Fruit fly (Drosophila melanogaster) Kc167 (cell line): ENCODE results near the gene CG42512.

ENCODE experiments used
- Myc ChIP-seq: fragments of >200 bp; optimal IDR thresholded peaks from 2 replicates; lab custom pipeline; 2017; ENCODE audit warnings: missing external identifiers
- Sin3A ChIP-seq: fragments of >200 bp; optimal IDR thresholded peaks from 2 replicates; lab custom pipeline; 2018; ENCODE audit warnings: missing external identifiers
- h ChIP-seq: fragments of >200 bp; optimal IDR thresholded peaks from 3 replicates; lab custom pipeline; 2018; ENCODE audit warnings: missing external identifiers
- insv ChIP-seq: fragments of >200 bp; optimal IDR thresholded peaks from 3 replicates; lab custom pipeline; 2018; ENCODE audit warnings: missing external identifiers
- psq ChIP-seq: fragments of >200 bp; optimal IDR thresholded peaks from 2 replicates; lab custom pipeline; 2017; ENCODE audit warnings: missing external identifiers
- ttk ChIP-seq: sonication (Bioruptor generic); optimal IDR thresholded peaks from 2 replicates; lab custom pipeline; 2017; ENCODE audit warnings: missing external identifiers

CG42512 gene

DNA sequence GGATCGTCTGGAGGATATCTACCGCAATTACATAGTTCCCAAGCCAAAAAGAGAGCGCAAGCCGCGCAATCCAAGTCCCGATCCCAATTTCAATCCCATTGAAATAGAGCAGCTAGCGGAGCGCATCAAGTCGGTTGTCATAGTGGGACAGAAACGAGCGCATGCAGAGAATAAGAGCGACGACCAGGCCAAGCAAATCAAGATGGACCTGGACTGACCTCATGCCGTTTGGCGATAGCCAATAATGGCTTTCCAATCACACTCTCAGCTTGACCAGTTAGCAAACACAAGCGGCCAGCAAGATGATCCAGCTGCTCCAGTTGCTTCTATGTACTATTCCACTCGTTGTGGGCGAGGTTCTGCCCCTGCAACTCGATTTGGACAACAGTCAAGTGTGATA, 449 bp downstream of the CG42512 start:
- no peak for TF ChIP-seq Myc (lab: Kevin White, UChicago)
- TF ChIP-seq insv (lab: Kevin White, UChicago): no peak
- no peak for TF ChIP-seq psq
- TF ChIP-seq h (lab: Kevin White, UChicago): no peak

DNA sequence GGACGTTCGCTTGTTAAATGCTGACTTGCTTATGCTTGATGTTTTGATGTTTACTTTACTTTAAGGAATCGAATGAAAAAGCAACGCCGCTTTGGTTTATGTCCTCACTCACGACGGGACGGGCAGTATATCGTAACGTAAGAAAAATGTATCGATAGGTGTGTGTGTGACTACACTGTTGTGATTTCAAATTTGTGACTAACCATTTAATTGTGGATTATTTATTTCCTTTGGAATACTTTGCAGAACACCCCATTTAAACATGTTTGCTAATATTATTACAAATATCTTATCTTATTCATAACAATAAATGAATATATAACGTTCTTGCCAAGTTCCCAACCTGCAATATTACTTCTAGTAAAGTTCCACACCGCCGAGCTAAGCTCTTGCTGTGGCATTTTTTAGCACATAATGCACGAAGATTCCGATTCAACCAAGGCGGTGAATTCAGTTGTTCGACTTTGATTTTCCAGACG, 3.8 kb downstream of the CG42512 start, which contains the start of the genes Nemp and r:
TSS of gene Nemp (minus strand) at position 85 of the 479 bp plus-strand sequence.
TSS of gene r (plus strand) at position 429 of the 479 bp plus-strand sequence.
- TF ChIP-seq Myc (lab: Kevin White, UChicago) (no peak), insv (lab: Kevin White, UChicago) (no peak)

DNA sequence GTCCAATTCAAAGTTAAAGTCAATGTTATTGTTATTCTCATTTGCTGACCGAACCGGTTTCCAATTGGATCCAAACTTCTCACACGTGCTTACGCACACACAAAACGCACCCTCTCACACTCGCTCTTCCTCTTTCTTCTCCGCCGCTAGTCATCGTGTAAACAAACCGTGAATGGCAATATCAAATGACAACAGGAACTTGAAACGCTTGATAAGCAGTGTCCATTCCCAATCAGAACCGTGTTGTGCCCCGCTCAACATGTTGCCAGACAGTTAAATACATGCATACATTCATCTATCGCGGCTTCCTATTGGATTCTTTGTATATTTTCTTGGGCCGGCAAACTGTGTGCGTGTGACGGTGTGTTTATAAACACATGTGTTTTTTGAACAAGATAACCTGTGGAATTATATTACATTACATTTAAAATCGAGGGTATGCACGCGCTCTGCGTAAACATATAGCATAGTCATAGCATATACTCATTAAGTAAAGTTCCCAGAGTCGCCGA, 4.6 kb downstream of the CG42512 start:
- TF ChIP-seq insv (lab: Kevin White, UChicago) (no peak), Myc (lab: Kevin White, UChicago) (no peak), ttk (lab: Kevin White, UChicago) (no peak), h (lab: Kevin White, UChicago) (no peak), psq (no peak), Sin3A (lab: Kevin White, UChicago) (no peak)

DNA sequence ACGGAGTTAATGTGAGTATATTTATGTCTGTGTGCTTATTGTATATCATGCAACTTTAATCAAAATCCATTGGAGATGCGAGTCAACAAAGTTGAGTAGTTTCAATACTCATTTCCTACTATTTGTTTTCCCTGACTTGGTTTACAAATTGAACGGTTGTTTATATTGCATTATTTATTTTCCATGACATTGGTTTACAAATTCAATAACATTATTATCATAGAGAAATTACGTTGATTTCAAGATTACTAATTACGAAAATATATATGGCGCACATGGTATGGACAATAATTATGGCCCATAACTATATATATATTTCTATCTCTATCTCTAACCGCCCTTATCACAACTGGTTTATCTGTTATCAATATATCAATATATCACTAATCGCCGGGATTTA, 9.5 kb downstream of the CG42512 start:
- TF ChIP-seq ttk (lab: Kevin White, UChicago): no peak
- no peak for TF ChIP-seq insv (lab: Kevin White, UChicago)
- no peak for TF ChIP-seq Sin3A (lab: Kevin White, UChicago)
- no peak for TF ChIP-seq h (lab: Kevin White, UChicago)
- TF ChIP-seq psq: no peak
- TF ChIP-seq Myc (lab: Kevin White, UChicago): no peak

DNA sequence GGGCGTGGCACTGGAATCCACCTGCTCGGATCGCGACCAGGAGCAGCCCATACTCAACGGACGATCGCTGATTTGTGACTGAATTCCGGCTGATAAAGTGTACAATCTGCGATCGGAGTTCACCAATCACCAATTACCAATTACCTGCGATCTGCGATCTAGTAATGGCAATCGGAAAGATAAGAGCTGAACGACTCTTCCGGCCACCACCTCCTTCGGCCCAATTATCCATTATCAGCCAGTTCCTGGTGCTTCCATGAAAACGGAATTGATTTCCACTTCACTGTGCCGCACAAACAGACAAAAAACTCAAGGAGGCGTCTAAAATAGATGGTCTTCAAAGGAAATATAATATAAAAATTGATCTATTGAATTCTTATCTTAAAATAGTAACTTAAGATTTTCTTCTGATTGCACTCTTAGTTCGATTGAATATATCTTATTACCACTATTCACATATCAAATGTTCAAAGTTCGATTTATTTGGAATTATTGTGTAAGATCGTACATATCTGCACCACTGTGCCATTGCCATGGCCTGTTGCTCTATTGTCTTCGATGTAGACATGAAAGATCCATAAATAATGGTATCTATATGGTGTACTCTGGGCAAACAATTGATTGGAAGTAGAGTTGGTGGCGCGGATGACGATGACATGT, 13.4 kb downstream of the CG42512 start, which contains the start of gene CG15865:
TSS of gene CG15865 (minus strand) at position 51 of the 660 bp plus-strand sequence.
- TF ChIP-seq h (lab: Kevin White, UChicago) (no peak), Myc (lab: Kevin White, UChicago) (no peak), insv (lab: Kevin White, UChicago) (no peak), Sin3A (lab: Kevin White, UChicago) (no peak), ttk (lab: Kevin White, UChicago) (no peak), psq (no peak)

DNA sequence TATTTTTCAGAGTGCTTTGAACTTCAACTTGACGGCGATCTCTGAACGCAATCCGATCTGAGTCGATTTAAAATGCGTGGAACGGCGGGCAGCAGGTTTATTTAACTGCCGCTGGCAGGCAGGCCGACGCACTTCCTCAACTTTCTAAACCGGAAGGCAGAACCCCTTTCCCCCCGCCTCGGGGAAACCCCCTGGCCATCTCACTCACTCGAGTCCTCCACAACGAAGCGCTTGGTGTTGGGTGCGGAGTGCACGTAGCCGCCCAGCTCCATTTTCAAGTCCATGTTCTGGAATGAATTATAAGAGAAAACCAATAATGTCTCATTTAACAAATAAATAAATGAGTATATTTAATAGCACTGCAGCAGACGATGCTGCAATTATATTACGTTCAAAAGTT, 18.7 kb downstream of the CG42512 start:
- no peak for TF ChIP-seq Myc (lab: Kevin White, UChicago)
- TF ChIP-seq insv (lab: Kevin White, UChicago): no peak
- TF ChIP-seq h (lab: Kevin White, UChicago): no peak
- TF ChIP-seq Sin3A (lab: Kevin White, UChicago): no peak
- no peak for TF ChIP-seq psq
- no peak for TF ChIP-seq ttk (lab: Kevin White, UChicago)

DNA sequence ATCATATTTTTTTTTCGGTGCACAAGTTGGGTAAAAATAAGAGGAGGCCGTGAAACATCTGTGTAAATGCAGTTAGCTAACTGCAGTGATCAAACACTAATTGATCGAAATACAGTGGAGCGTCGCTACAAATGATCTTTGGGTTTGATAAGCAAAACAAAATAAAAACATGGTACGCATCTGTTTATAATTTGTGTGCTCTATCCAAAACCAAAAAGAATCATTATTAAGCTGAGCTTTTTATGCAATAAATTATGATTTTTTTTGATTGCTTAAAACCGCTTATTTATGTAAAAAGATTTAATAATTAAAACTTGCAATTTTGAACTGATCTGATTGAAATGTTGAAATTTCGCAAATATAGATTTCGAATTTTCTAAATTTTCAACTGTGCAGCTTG, 19.1 kb downstream of the CG42512 start:
- no peak for TF ChIP-seq ttk (lab: Kevin White, UChicago)

DNA sequence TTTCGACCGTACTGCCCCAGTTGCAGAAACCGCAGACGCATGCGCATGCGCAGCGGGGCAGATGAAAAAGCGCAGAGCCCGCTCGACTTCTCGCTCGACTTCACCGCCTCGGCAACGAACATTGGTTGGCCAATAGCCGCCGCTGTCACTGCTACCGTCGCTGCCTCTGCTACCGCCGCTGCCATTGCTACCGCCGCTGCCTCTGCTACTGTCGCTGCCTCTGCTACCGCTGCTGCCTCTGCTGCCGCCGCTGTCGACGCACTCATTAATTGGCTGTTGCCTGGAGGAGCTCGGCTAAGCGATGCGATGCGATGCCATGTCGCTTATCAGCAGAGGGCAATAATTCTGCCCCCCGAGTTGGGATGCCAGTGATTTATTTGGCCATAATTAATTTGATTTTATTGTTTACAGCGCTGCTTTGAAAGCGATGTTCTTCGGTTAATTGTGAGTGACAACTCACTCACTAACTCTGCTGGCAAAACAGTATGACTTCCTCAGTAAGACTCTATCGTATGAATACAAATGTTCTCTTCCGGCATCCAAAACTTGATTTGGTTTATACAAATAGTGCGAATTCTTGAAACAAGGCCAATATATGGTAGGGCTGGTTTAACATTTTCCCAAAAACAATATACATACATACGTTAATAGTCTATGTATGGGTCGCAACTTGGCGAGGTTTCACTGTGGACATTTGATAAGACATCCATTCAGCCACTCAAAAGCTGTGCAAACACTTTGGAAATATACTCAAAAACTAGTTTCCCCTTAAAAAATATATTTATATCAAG, 19.7 kb downstream of the CG42512 start:
- TF ChIP-seq Sin3A (lab: Kevin White, UChicago) (no peak), h (lab: Kevin White, UChicago) (no peak), Myc (lab: Kevin White, UChicago) (no peak)

DNA sequence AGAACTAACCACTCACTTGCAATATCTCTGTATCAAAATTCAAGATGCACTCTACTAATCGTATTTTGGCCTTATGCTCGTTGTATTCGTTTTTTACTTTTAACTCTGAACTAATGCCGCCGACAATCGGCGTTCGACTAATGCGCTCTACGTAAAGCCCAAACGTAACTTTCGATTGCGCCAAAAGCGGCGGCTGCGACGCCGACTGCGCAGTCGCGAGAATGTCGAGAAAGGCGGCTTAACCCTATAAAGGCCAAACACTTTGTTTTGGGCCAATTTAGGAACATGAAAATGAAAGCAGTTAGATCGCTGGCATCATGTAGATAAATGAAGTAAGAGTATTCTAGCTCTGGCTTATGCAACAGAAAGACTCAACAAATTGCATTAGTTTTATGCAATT, 21.7 kb downstream of the CG42512 start:
- TF ChIP-seq ttk (lab: Kevin White, UChicago) (no peak), Myc (lab: Kevin White, UChicago) (no peak), psq (no peak), insv (lab: Kevin White, UChicago) (no peak), h (lab: Kevin White, UChicago) (no peak), Sin3A (lab: Kevin White, UChicago) (no peak)

DNA sequence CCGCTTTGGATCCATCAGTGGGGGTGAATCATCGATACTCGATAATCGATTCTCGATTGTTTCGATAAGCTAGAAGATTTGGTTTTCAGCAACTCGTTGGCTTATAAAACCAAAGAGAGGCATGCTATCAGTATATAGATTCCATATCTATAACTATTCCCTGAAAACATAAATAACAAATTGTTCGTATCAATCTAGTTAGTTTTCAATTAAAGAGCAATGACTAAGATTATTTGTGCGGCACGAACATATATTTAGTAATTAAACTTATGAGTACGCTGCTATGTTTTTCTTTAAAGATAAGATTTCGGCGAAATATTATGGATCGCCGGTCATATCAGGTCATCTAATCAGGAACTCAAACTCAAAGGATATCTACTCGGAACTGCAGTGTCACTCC, 23.4 kb downstream of the CG42512 start:
- TF ChIP-seq insv (lab: Kevin White, UChicago) (no peak), psq (no peak), ttk (lab: Kevin White, UChicago) (no peak), Sin3A (lab: Kevin White, UChicago) (no peak), Myc (lab: Kevin White, UChicago) (no peak), h (lab: Kevin White, UChicago) (no peak)

DNA sequence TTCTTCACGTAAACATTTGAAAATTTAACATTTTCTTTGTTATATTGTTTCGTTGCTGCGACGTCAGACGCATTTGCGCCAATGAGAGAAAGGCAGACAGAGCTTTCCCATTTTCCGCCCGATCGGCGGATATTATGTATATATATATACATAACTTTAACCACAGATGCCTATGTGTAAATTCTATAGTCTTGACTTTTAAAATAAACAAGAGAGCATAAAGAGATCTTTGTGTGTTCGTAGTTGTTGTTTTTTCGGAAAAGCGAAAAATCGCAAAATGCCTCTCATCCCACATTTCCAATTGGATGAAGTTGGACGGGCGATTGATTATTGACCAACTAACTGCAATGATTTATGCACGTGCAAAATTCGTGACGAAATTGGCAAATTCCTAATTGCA, 25.5 kb downstream of the CG42512 start, which contains the start of gene CG13012:
TSS of gene CG13012 (minus strand) at position 101 of the 400 bp plus-strand sequence.
- no peak for TF ChIP-seq ttk (lab: Kevin White, UChicago)

DNA sequence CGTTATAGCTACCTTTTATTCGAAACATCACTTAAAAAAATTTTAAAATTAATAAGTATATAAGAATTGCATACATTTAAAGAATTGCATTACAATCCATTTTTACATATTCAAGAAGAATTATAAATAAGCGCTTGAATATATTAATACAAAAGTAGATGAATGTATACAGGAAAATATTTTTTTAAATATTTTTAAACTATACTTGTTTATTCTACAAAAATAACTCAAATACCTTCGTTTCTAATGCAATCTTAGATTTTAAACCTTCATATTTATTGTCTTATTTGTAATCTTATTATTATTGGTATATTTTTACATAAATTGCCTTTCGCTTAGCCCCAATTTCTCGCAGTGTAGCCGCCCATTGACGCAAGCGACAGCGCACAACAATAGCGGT, 26.0 kb downstream of the CG42512 start:
- no peak for TF ChIP-seq h (lab: Kevin White, UChicago)
- no peak for TF ChIP-seq Myc (lab: Kevin White, UChicago)
- no peak for TF ChIP-seq Sin3A (lab: Kevin White, UChicago)
- TF ChIP-seq psq: no peak
- no peak for TF ChIP-seq ttk (lab: Kevin White, UChicago)
- no peak for TF ChIP-seq insv (lab: Kevin White, UChicago)
